Worm (Caenorhabditis elegans) whole organism, midembryonic: ENCODE measurements around the gene srd-48.

Source experiments
- T22C8.4 ChIP-seq: fragments of 200-800 bp; sonication (Bioruptor generic); IDR thresholded peaks from 2 replicates; pipeline ENCODE4 v1.3.6; 2022; ENCODE audit warnings: missing genetic modification characterization, missing compliant biosample characterization
- cog-1 ChIP-seq: sonication (generic microtip); optimal IDR thresholded peaks from 2 replicates; lab custom pipeline; 2016; ENCODE audit warnings: missing genetic modification characterization, missing compliant biosample characterization
- flt-1 ChIP-seq: fragments of 200-800 bp; sonication (Bioruptor generic); IDR thresholded peaks from 2 replicates; pipeline ENCODE4 v1.3.6; 2022; ENCODE audit warnings: missing genetic modification characterization, missing compliant biosample characterization
- klf-2 ChIP-seq: fragments of 200-800 bp; sonication (Bioruptor generic); conservative IDR thresholded peaks from 2 replicates; pipeline ENCODE4 v1.3.6; 2022; ENCODE audit warnings: missing genetic modification reagents, missing genetic modification characterization, missing compliant biosample characterization
- med-1 ChIP-seq: sonication (generic microtip); optimal IDR thresholded peaks from 2 replicates; lab custom pipeline; 2017; ENCODE audit warnings: missing genetic modification characterization, mild to moderate bottlenecking, missing compliant biosample characterization, antibody characterized with exemption, missing genetic modification reagents; ENCODE audit not compliant: insufficient read depth
- ref-1 ChIP-seq: fragments of 200-800 bp; sonication (Bioruptor generic); conservative IDR thresholded peaks from 2 replicates; pipeline ENCODE4 v1.3.6; 2022; ENCODE audit warnings: missing genetic modification reagents, missing genetic modification characterization, missing compliant biosample characterization
- tab-1 ChIP-seq: fragments of 200-800 bp; sonication (Bioruptor generic); IDR thresholded peaks from 2 replicates; pipeline ENCODE4 v1.3.6; 2022; ENCODE audit warnings: missing genetic modification characterization, missing compliant biosample characterization
- ztf-23 ChIP-seq: fragments of 200-800 bp; sonication (Bioruptor generic); IDR thresholded peaks from 2 replicates; pipeline ENCODE4 v1.3.6; 2022; ENCODE audit warnings: missing genetic modification reagents, missing genetic modification characterization, missing compliant biosample characterization
- ztf-29 ChIP-seq: fragments of 200-800 bp; sonication (Bioruptor generic); IDR thresholded peaks from 2 replicates; pipeline ENCODE4 v1.3.6; 2022; ENCODE audit warnings: missing genetic modification reagents, missing genetic modification characterization, missing compliant biosample characterization

The srd-48 gene

ce11 chrX:12333479-12333878 lies 2.4 kb upstream of the srd-48 start, which contains the start of gene srd-47:
Gene srd-47 (plus strand): TSS chrX:12333642.
- no peak for TF ChIP-seq klf-2 (GFP tag; lab: Robert Waterston, UW)
- no peak for TF ChIP-seq T22C8.4 (GFP tag; lab: Robert Waterston, UW)
- TF ChIP-seq tab-1 (GFP tag; lab: Robert Waterston, UW) = no peak
- no peak for TF ChIP-seq ref-1
- TF ChIP-seq cog-1 (tag; lab: Kevin White, UChicago) = no peak
- no peak for TF ChIP-seq ztf-23 (GFP tag; lab: Robert Waterston, UW)
- TF ChIP-seq med-1 (GFP tag; lab: Kevin White, UChicago) = no peak
- TF ChIP-seq flt-1 (GFP tag; lab: Robert Waterston, UW) = no peak
- TF ChIP-seq ztf-29 (GFP tag; lab: Robert Waterston, UW) = no peak

ce11 chrX:12337846-12338490 lies 2.1 kb downstream of the srd-48 start, which contains the start of gene srd-44:
Gene srd-44 (plus strand): TSS chrX:12338440.
- 0 out of 2 replicates have a peak, but pooled peaks have one; percentile 24 for TF ChIP-seq T22C8.4 (GFP tag; lab: Robert Waterston, UW)
- TF ChIP-seq ref-1 = 0 out of 2 replicates have a peak, but pooled peaks have one; percentile 26
- no peak for TF ChIP-seq tab-1 (GFP tag; lab: Robert Waterston, UW)
- no peak for TF ChIP-seq cog-1 (tag; lab: Kevin White, UChicago)
- TF ChIP-seq ztf-29 (GFP tag; lab: Robert Waterston, UW) = 0 out of 2 replicates have a peak, but pooled peaks have one; percentile 40
- no peak for TF ChIP-seq klf-2 (GFP tag; lab: Robert Waterston, UW)
- no peak for TF ChIP-seq ztf-23 (GFP tag; lab: Robert Waterston, UW)
- TF ChIP-seq med-1 (GFP tag; lab: Kevin White, UChicago) = no peak
- TF ChIP-seq flt-1 (GFP tag; lab: Robert Waterston, UW) = no peak

- TF ChIP-seq flt-1 (GFP tag; lab: Robert Waterston, UW) (no peak), ztf-29 (GFP tag; lab: Robert Waterston, UW) (no peak)
Measured at ce11 chrX:12341338-12341737, 5.4 kb downstream of the srd-48 start, which contains the start of gene zig-2. Gene zig-2 (minus strand): TSS chrX:12341438.

- TF ChIP-seq ztf-23 (GFP tag; lab: Robert Waterston, UW) (no peak), ztf-29 (GFP tag; lab: Robert Waterston, UW) (no peak), ref-1 (no peak), med-1 (GFP tag; lab: Kevin White, UChicago) (no peak), cog-1 (tag; lab: Kevin White, UChicago) (no peak), T22C8.4 (GFP tag; lab: Robert Waterston, UW) (no peak), tab-1 (GFP tag; lab: Robert Waterston, UW) (no peak), klf-2 (GFP tag; lab: Robert Waterston, UW) (no peak), flt-1 (GFP tag; lab: Robert Waterston, UW) (no peak)
Measured at ce11 chrX:12343279-12343678, 7.4 kb downstream of the srd-48 start, which contains the start of the genes nspc-9 and nspc-10. Gene nspc-9 (minus strand): TSS chrX:12343379. Gene nspc-10 (plus strand): TSS chrX:12343609.

ce11 chrX:12346729-12347128 lies 10.8 kb downstream of the srd-48 start, which contains the start of gene F42F12.11:
Gene F42F12.11 (plus strand): TSS chrX:12347029.
- TF ChIP-seq ztf-29 (GFP tag; lab: Robert Waterston, UW) = no peak
- TF ChIP-seq flt-1 (GFP tag; lab: Robert Waterston, UW) = no peak
- TF ChIP-seq med-1 (GFP tag; lab: Kevin White, UChicago) = no peak
- no peak for TF ChIP-seq cog-1 (tag; lab: Kevin White, UChicago)
- no peak for TF ChIP-seq ref-1
- TF ChIP-seq ztf-23 (GFP tag; lab: Robert Waterston, UW) = no peak
- TF ChIP-seq tab-1 (GFP tag; lab: Robert Waterston, UW) = no peak
- TF ChIP-seq T22C8.4 (GFP tag; lab: Robert Waterston, UW) = no peak
- TF ChIP-seq klf-2 (GFP tag; lab: Robert Waterston, UW) = no peak

- TF ChIP-seq cog-1 (tag; lab: Kevin White, UChicago) (no peak), med-1 (GFP tag; lab: Kevin White, UChicago) (no peak), flt-1 (GFP tag; lab: Robert Waterston, UW) (no peak), ztf-29 (GFP tag; lab: Robert Waterston, UW) (0 out of 2 replicates have a peak, but pooled peaks have one; percentile 31), tab-1 (GFP tag; lab: Robert Waterston, UW) (peak; percentile 73; the same call in 1 of the 2 replicates), klf-2 (GFP tag; lab: Robert Waterston, UW) (no peak; the same call in 1 of the 2 replicates), ref-1 (0 out of 2 replicates have a peak, but pooled peaks have one; percentile 21), T22C8.4 (GFP tag; lab: Robert Waterston, UW) (0 out of 2 replicates have a peak, but pooled peaks have one; percentile 19), ztf-23 (GFP tag; lab: Robert Waterston, UW) (0 out of 2 replicates have a peak, but pooled peaks have one; percentile 7)
Measured at ce11 chrX:12347822-12348221, 11.9 kb downstream of the srd-48 start.

ce11 chrX:12348329-12348728 lies 12.4 kb downstream of the srd-48 start, which contains the start of gene F42F12.14:
Gene F42F12.14 (plus strand): TSS chrX:12348629.
- TF ChIP-seq ref-1 (no peak), flt-1 (GFP tag; lab: Robert Waterston, UW) (no peak), ztf-23 (GFP tag; lab: Robert Waterston, UW) (no peak)

- TF ChIP-seq cog-1 (tag; lab: Kevin White, UChicago) = no peak
- TF ChIP-seq flt-1 (GFP tag; lab: Robert Waterston, UW) = no peak
- TF ChIP-seq ref-1 = no peak
- TF ChIP-seq med-1 (GFP tag; lab: Kevin White, UChicago) = no peak
- TF ChIP-seq T22C8.4 (GFP tag; lab: Robert Waterston, UW) = no peak
- no peak for TF ChIP-seq ztf-23 (GFP tag; lab: Robert Waterston, UW)
- TF ChIP-seq ztf-29 (GFP tag; lab: Robert Waterston, UW) = no peak
- TF ChIP-seq klf-2 (GFP tag; lab: Robert Waterston, UW) = no peak
- no peak for TF ChIP-seq tab-1 (GFP tag; lab: Robert Waterston, UW)
Measured at ce11 chrX:12350207-12350606, 14.3 kb downstream of the srd-48 start, which contains the start of gene F42F12.3. Gene F42F12.3 (plus strand): TSS chrX:12350578.

- TF ChIP-seq med-1 (GFP tag; lab: Kevin White, UChicago) (no peak), cog-1 (tag; lab: Kevin White, UChicago) (no peak), tab-1 (GFP tag; lab: Robert Waterston, UW) (no peak)
Measured at ce11 chrX:12352872-12353271, 17.0 kb downstream of the srd-48 start, which contains the start of gene F42F12.4. Gene F42F12.4 (minus strand): TSS chrX:12352947.
